Worm (Caenorhabditis elegans): ENCODE results near the gene F54D12.2.

DNA sequence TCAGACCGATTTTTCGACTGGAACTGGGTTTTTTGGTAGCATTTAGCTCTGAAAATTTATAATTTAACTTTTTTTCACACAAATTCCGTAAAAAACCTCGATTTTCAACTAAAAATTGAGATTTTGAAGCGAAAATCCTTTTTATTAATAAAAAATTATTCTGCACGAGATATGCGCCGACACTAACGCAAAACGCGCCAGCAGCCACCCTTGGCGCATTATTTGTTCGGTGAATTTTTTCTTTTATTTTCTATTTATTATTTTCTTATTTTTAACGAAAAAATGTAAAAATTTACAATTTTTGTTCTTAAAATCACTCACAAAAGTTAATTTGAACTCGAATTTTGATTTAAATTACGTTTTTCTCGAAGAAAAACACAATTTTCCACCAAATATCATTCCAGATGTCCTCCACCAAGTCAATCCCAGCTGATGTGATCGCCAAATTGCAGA, 3.7 kb downstream of the F54D12.2 start, which contains the start of gene Y51H7C.7:
- TF ChIP-seq nhr-237 (tag; optimal IDR thresholded peaks at IDR 0.05) (no peak), aly-2 (tag; optimal IDR thresholded peaks at IDR 0.05) (no peak), fkh-10 (GFP tag; optimal IDR thresholded peaks at IDR 0.05) (no peak)
